Worm (Caenorhabditis elegans) whole organism, late embryonic: Measurements from ENCODE around the gene arrd-6.

Experiments
- F13H6.1 ChIP-seq: sonication (generic microtip); optimal IDR thresholded peaks from 2 replicates; lab custom pipeline; 2016; ENCODE audit warnings: missing genetic modification characterization, missing compliant biosample characterization
- K02D7.2 ChIP-seq: sonication (generic microtip); optimal IDR thresholded peaks from 2 replicates; lab custom pipeline; 2017; ENCODE audit warnings: mild to moderate bottlenecking, missing genetic modification characterization, missing compliant biosample characterization
- K09A11.1 ChIP-seq: sonication (generic microtip); optimal IDR thresholded peaks from 2 replicates; lab custom pipeline; 2017; ENCODE audit warnings: antibody characterized with exemption, mild to moderate bottlenecking, missing genetic modification characterization, missing compliant biosample characterization; ENCODE audit not compliant: insufficient read depth
- ahr-1 ChIP-seq: sonication (generic microtip); optimal IDR thresholded peaks from 2 replicates; lab custom pipeline; 2016; ENCODE audit warnings: missing genetic modification characterization, missing compliant biosample characterization
- ceh-2 ChIP-seq: sonication (generic microtip); optimal IDR thresholded peaks from 2 replicates; lab custom pipeline; 2016; ENCODE audit warnings: missing genotype, missing genetic modification characterization, missing compliant biosample characterization
- ceh-22 ChIP-seq: sonication (generic microtip); optimal IDR thresholded peaks from 2 replicates; lab custom pipeline; 2017; ENCODE audit warnings: missing biosample characterization, missing genetic modification characterization
- ceh-30 ChIP-seq: fragments of 150-350 bp; optimal IDR thresholded peaks from 2 replicates; lab custom pipeline; 2014; ENCODE audit warnings: missing biosample characterization, missing genetic modification characterization
- ceh-45 ChIP-seq: fragments of 200-800 bp; sonication (Bioruptor generic); IDR thresholded peaks from 2 replicates; pipeline ENCODE4 v1.3.6; 2022; ENCODE audit warnings: missing genetic modification reagents, missing genetic modification characterization, missing compliant biosample characterization
- elt-2 ChIP-seq: sonication (generic microtip); optimal IDR thresholded peaks from 2 replicates; lab custom pipeline; 2016; ENCODE audit warnings: missing genetic modification reagents, missing genetic modification characterization, missing compliant biosample characterization
- elt-4 ChIP-seq: sonication (generic microtip); optimal IDR thresholded peaks from 2 replicates; lab custom pipeline; 2016; ENCODE audit warnings: missing genetic modification characterization, missing compliant biosample characterization
- ets-4 ChIP-seq: sonication (generic microtip); optimal IDR thresholded peaks from 2 replicates; lab custom pipeline; 2016; ENCODE audit warnings: missing genetic modification characterization, missing compliant biosample characterization
- eyg-1 ChIP-seq: sonication (generic microtip); optimal IDR thresholded peaks from 2 replicates; lab custom pipeline; 2016; ENCODE audit warnings: missing genotype, missing genetic modification characterization, missing compliant biosample characterization
- fkh-10 ChIP-seq: fragments of 150-350 bp; optimal IDR thresholded peaks from 2 replicates; lab custom pipeline; 2014; ENCODE audit warnings: missing biosample characterization, missing genetic modification reagents, missing genetic modification characterization
- hlh-30 ChIP-seq: sonication (generic microtip); optimal IDR thresholded peaks from 2 replicates; lab custom pipeline; 2017; ENCODE audit warnings: antibody characterized with exemption, missing genetic modification characterization, missing compliant biosample characterization; ENCODE audit not compliant: insufficient read depth
- lim-6 ChIP-seq: sonication (generic microtip); optimal IDR thresholded peaks from 2 replicates; lab custom pipeline; 2016; ENCODE audit warnings: missing genetic modification characterization, missing compliant biosample characterization
- madf-2 ChIP-seq: sonication (generic microtip); optimal IDR thresholded peaks from 2 replicates; lab custom pipeline; 2017; ENCODE audit warnings: missing genetic modification characterization, missing compliant biosample characterization
- mec-3 ChIP-seq: sonication (generic microtip); optimal IDR thresholded peaks from 2 replicates; lab custom pipeline; 2016; ENCODE audit warnings: borderline replicate concordance, missing genetic modification characterization, missing compliant biosample characterization
- nfya-1 ChIP-seq: sonication (generic microtip); optimal IDR thresholded peaks from 2 replicates; lab custom pipeline; 2017; ENCODE audit warnings: missing genetic modification characterization, mild to moderate bottlenecking, missing compliant biosample characterization, antibody characterized with exemption, moderate library complexity
- nhr-11 ChIP-seq: fragments of 150-350 bp; optimal IDR thresholded peaks from 2 replicates; lab custom pipeline; 2014; ENCODE audit warnings: missing biosample characterization, missing genetic modification characterization
- nhr-232 ChIP-seq: sonication (generic microtip); optimal IDR thresholded peaks from 2 replicates; lab custom pipeline; 2016; ENCODE audit warnings: missing genetic modification characterization, missing compliant biosample characterization
- npax-4 ChIP-seq: sonication (generic microtip); optimal IDR thresholded peaks from 2 replicates; lab custom pipeline; 2016; ENCODE audit warnings: missing genetic modification characterization, missing compliant biosample characterization
- odd-2 ChIP-seq: sonication (generic microtip); optimal IDR thresholded peaks from 2 replicates; lab custom pipeline; 2017; ENCODE audit warnings: antibody characterized with exemption, mild to moderate bottlenecking, missing genetic modification characterization, missing compliant biosample characterization
- pat-9 ChIP-seq: fragments of 200-800 bp; sonication (Bioruptor generic); optimal IDR thresholded peaks from 2 replicates; lab custom pipeline; 2018; ENCODE audit warnings: mild to moderate bottlenecking, missing genetic modification characterization, moderate library complexity, missing compliant biosample characterization
- pax-1 ChIP-seq: fragments of 150-350 bp; optimal IDR thresholded peaks from 2 replicates; lab custom pipeline; 2014; ENCODE audit warnings: missing biosample characterization, missing genetic modification characterization
- pha-2 ChIP-seq: sonication (generic microtip); optimal IDR thresholded peaks from 2 replicates; lab custom pipeline; 2017; ENCODE audit warnings: mild to moderate bottlenecking, missing genetic modification characterization, missing compliant biosample characterization
- pha-4 ChIP-seq: fragments of 150-350 bp; optimal IDR thresholded peaks from 2 replicates; lab custom pipeline; 2018; ENCODE audit warnings: missing biosample characterization, missing genetic modification reagents, missing genetic modification characterization
- pqm-1 ChIP-seq: sonication (generic microtip); optimal IDR thresholded peaks from 2 replicates; lab custom pipeline; 2016; ENCODE audit warnings: missing genetic modification characterization, missing compliant biosample characterization
- rnt-1 ChIP-seq: sonication (generic microtip); optimal IDR thresholded peaks from 2 replicates; lab custom pipeline; 2016; ENCODE audit warnings: missing genetic modification characterization, missing compliant biosample characterization
- sox-2 ChIP-seq: fragments of 200-800 bp; sonication (Bioruptor generic); IDR thresholded peaks from 2 replicates; pipeline ENCODE4 v1.3.6; 2022; ENCODE audit warnings: missing genetic modification reagents, missing genetic modification characterization, missing compliant biosample characterization
- syd-9 ChIP-seq: sonication (generic microtip); optimal IDR thresholded peaks from 2 replicates; lab custom pipeline; 2016; ENCODE audit warnings: mild to moderate bottlenecking, missing genetic modification characterization, moderate library complexity, missing compliant biosample characterization
- tbx-2 ChIP-seq: sonication (generic microtip); optimal IDR thresholded peaks from 2 replicates; lab custom pipeline; 2016; ENCODE audit warnings: missing genetic modification characterization, missing compliant biosample characterization
- unc-3 ChIP-seq, 2 experiments: fragments of 200-800 bp in 1 of 2; sonication (Bioruptor generic) in 1 of 2; sonication (generic microtip) in 1 of 2; conservative IDR thresholded peaks in 1 of 2; optimal IDR thresholded peaks in 1 of 2; 2 replicates each; pipeline versions ENCODE4 v1.3.6 to Lab custom; 2016 to 2022; ENCODE audit warnings: missing compliant biosample characterization in 2 of 2, missing genetic modification characterization in 2 of 2, missing genetic modification reagents in 1 of 2
- unc-55 ChIP-seq: sonication (generic microtip); optimal IDR thresholded peaks from 2 replicates; lab custom pipeline; 2017; ENCODE audit warnings: missing biosample characterization, missing genetic modification reagents, missing genetic modification characterization
- zip-5 ChIP-seq: sonication (generic microtip); optimal IDR thresholded peaks from 2 replicates; lab custom pipeline; 2016; ENCODE audit warnings: missing genetic modification characterization, missing compliant biosample characterization
- ztf-16 ChIP-seq: sonication (generic microtip); optimal IDR thresholded peaks from 2 replicates; lab custom pipeline; 2017; ENCODE audit warnings: missing genetic modification characterization, missing compliant biosample characterization

The arrd-6 gene

DNA sequence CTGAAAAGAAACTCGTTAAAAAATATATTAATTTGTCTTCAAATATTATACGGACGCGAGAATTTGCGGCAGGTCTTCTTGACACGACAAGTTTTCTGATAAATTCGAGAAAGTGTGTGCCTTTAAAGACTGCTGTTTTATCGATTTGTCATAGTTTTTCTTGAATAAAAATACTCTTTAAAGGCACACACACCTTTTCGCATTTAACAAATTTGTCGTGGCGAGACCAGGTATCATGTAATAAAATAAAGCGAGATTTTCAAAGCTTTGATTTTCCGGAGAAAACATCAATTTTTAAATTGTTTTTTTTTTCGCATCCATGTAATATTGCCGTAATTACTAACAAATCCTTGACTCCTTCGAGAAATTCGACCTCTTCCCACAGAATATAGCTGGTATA lies 41.4 kb upstream of the arrd-6 start:
- TF ChIP-seq pha-2 (tag; lab: Kevin White, UChicago) (no peak), elt-2 (tag; lab: Kevin White, UChicago) (no peak), fkh-10 (GFP tag; lab: Kevin White, UChicago) (no peak), madf-2 (tag; lab: Kevin White, UChicago) (no peak)

DNA sequence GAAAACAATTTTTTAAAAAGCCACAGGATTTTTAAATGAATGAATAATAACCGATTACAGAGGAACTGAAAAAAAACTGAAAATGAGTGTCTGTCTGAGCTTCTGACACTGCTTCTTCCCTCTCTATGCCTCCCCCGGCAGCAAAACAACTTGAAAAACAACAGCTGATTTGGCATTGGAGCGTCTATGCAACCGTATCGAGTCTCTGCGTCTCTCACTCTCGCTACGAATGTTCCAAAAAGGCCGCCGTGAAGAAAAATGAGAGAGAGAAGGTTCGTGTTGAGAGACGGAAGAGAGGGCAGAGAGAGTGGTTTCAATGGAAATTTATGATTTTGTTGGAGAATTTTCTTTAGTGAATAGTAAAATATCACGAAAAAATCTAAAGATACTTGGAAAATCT lies 39.5 kb upstream of the arrd-6 start:
- TF ChIP-seq nfya-1, result peak; percentile 63
- TF ChIP-seq hlh-30 (tag; lab: Kevin White, UChicago), result peak; percentile 66
- TF ChIP-seq unc-3 (GFP tag; conservative IDR thresholded peaks at IDR 0.05; lab: Robert Waterston, UW), result no peak
- TF ChIP-seq unc-3 (tag; optimal IDR thresholded peaks at IDR 0.05; lab: Kevin White, UChicago), result no peak

DNA sequence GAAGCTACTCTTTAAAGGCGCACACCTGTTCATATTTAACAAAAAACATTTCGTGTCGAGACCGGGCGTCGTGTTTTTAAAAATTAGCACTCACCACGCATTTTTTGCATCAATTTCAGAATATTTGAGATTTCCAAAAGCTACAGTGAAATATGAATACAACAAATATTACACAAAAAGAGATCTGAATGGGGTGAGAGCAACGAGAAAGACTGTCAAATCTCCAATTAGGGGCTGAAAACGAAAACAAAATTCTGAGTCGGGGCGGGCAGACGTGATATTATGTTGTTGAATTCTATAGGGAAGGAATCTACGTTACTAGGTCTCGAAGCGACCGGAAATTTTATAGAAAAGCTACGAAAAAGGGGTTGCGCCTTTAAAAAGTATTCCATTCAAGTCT lies 38.9 kb upstream of the arrd-6 start, which contains the start of gene C09H10.5:
Gene C09H10.5 (minus strand): TSS at position 101 of the 400 bp plus-strand sequence.
- no peak for TF ChIP-seq pqm-1
- TF ChIP-seq eyg-1 (tag; lab: Kevin White, UChicago), result no peak
- TF ChIP-seq ceh-30 (tag; lab: Kevin White, UChicago), result no peak
- no peak for TF ChIP-seq hlh-30 (tag; lab: Kevin White, UChicago)
- no peak for TF ChIP-seq ceh-45 (GFP tag; lab: Robert Waterston, UW)
- no peak for TF ChIP-seq nhr-11 (tag; lab: Kevin White, UChicago)
- TF ChIP-seq pat-9, result no peak
- no peak for TF ChIP-seq zip-5 (tag; lab: Kevin White, UChicago)
- TF ChIP-seq unc-3 (GFP tag; conservative IDR thresholded peaks at IDR 0.05; lab: Robert Waterston, UW), result no peak
- TF ChIP-seq unc-3 (tag; optimal IDR thresholded peaks at IDR 0.05; lab: Kevin White, UChicago), result no peak
- TF ChIP-seq lim-6 (tag; lab: Kevin White, UChicago), result no peak
- TF ChIP-seq K09A11.1 (tag; lab: Kevin White, UChicago), result no peak
- no peak for TF ChIP-seq syd-9
- no peak for TF ChIP-seq nhr-232 (tag; lab: Kevin White, UChicago)
- TF ChIP-seq ceh-22 (tag; lab: Kevin White, UChicago), result no peak
- no peak for TF ChIP-seq K02D7.2 (tag; lab: Kevin White, UChicago)
- TF ChIP-seq sox-2 (GFP tag; lab: Robert Waterston, UW), result no peak
- TF ChIP-seq ets-4, result no peak
- TF ChIP-seq, all 69 proteins: peak for 0

DNA sequence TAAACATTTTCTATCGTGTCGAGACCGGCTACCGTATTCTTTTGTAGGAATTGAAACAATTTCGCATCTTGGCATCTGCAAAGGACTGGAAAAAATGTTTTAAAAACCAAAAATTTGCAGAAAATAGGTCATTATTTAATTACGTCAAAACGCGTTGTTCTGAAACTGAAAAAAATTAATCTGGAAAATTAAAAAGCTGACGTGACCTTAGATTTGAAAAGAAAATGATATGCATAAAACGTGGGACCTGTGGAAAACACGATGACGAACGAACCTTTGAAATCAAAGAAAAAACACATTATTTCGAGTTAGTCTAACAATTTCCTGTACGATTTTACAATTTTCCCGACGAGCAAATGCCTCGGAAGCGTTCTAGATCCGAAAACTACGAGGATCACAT lies 38.4 kb upstream of the arrd-6 start, which contains the start of gene C09H10.9:
Gene C09H10.9 (plus strand): TSS at position 301 of the 400 bp plus-strand sequence.
- TF ChIP-seq odd-2 (tag; lab: Kevin White, UChicago) (no peak), ahr-1 (tag; lab: Kevin White, UChicago) (no peak), rnt-1 (tag; lab: Kevin White, UChicago) (no peak), ceh-22 (tag; lab: Kevin White, UChicago) (no peak), pax-1 (tag; lab: Kevin White, UChicago) (no peak), npax-4 (tag; lab: Kevin White, UChicago) (no peak), F13H6.1 (no peak), ceh-2 (tag; lab: Kevin White, UChicago) (no peak), elt-4 (tag; lab: Kevin White, UChicago) (no peak), nfya-1 (no peak), unc-55 (no peak), ztf-16 (tag; lab: Kevin White, UChicago) (no peak), tbx-2 (tag; lab: Kevin White, UChicago) (no peak), pha-4 (tag; lab: Kevin White, UChicago) (no peak), K09A11.1 (tag; lab: Kevin White, UChicago) (no peak), mec-3 (no peak)
